Fruit fly (Drosophila melanogaster): ENCODE measurements around the gene Rcd4.
A peak's percentile ranks its signal among the peaks of the same experiment; 100 is the strongest.

The Rcd4 gene

dm6 chr2L:8362955-8363285 is 19.7 kb upstream of the Rcd4 start:
- TF ChIP-seq unc-4 (GFP tag; IDR thresholded peaks at IDR 0.05; ENCODE audit: partially characterized antibody), result no peak
- TF ChIP-seq schlank (tag; optimal IDR thresholded peaks at IDR 0.05), result no peak
- no peak for TF ChIP-seq Sry-δ (GFP tag; optimal IDR thresholded peaks at IDR 0.05)
- peak; percentile 63 for TF ChIP-seq Elba2 (GFP tag; optimal IDR thresholded peaks at IDR 0.05)
- TF ChIP-seq CG30020 (tag; optimal IDR thresholded peaks at IDR 0.05), result no peak
- no peak for TF ChIP-seq GATAe (GFP tag; conservative IDR thresholded peaks at IDR 0.05)
- TF ChIP-seq sima (GFP tag; optimal IDR thresholded peaks at IDR 0.05), result no peak
- TF ChIP-seq CG3726 (GFP tag; IDR thresholded peaks at IDR 0.05), result no peak
- TF ChIP-seq exex (tag; optimal IDR thresholded peaks at IDR 0.05), result peak; percentile 5
- TF ChIP-seq nmo (GFP tag; optimal IDR thresholded peaks at IDR 0.05), result no peak
- no peak for TF ChIP-seq hth (optimal IDR thresholded peaks at IDR 0.05)
- TF ChIP-seq CG17829 (tag; optimal IDR thresholded peaks at IDR 0.05), result no peak
- no peak for TF ChIP-seq pan (optimal IDR thresholded peaks at IDR 0.05)
- TF ChIP-seq pan (GFP tag; optimal IDR thresholded peaks at IDR 0.05 in 1 of 2, IDR thresholded peaks at IDR 0.05 in 1 of 2), result no peak
- TF ChIP-seq Hmx (GFP tag; optimal IDR thresholded peaks at IDR 0.05), result no peak
- no peak for TF ChIP-seq CG8944 (GFP tag; optimal IDR thresholded peaks at IDR 0.05)
- no peak for TF ChIP-seq lola (GFP tag; optimal IDR thresholded peaks at IDR 0.05)
- no peak for TF ChIP-seq CG10274 (GFP tag; optimal IDR thresholded peaks at IDR 0.05)
- TF ChIP-seq Adf1 (GFP tag; IDR thresholded peaks at IDR 0.05), result no peak
- no peak for TF ChIP-seq ranshi (GFP tag; IDR thresholded peaks at IDR 0.05)
- no peak for TF ChIP-seq prd (optimal IDR thresholded peaks at IDR 0.05)
- TF ChIP-seq prd (GFP tag; IDR thresholded peaks at IDR 0.05), result no peak; the same call in 2 of the 3 replicates
- peak in 1 of 2 experiments; percentile 67 for TF ChIP-seq insv (GFP tag; optimal IDR thresholded peaks at IDR 0.05)
- peak; percentile 77 for TF ChIP-seq sug (tag; optimal IDR thresholded peaks at IDR 0.05)
- TF ChIP-seq Optix (GFP tag; IDR thresholded peaks at IDR 0.05), result no peak
- TF ChIP-seq gsb (GFP tag; IDR thresholded peaks at IDR 0.05), result no peak
- TF ChIP-seq CG9876 (GFP tag; optimal IDR thresholded peaks at IDR 0.05), result no peak
- TF ChIP-seq ac (GFP tag; optimal IDR thresholded peaks at IDR 0.05), result no peak
- TF ChIP-seq CG10543 (GFP tag; optimal IDR thresholded peaks at IDR 0.05), result no peak
- no peak for TF ChIP-seq CG18764 (GFP tag; optimal IDR thresholded peaks at IDR 0.05)
- no peak for TF ChIP-seq nerfin-2 (GFP tag; IDR thresholded peaks at IDR 0.05; ENCODE audit: partially characterized antibody)
- no peak for TF ChIP-seq CG11695 (GFP tag; IDR thresholded peaks at IDR 0.05)
- no peak for TF ChIP-seq bigmax (GFP tag; optimal IDR thresholded peaks at IDR 0.05)
- TF ChIP-seq CG32767 (GFP tag; IDR thresholded peaks at IDR 0.05), result no peak
- no peak for TF ChIP-seq sim (GFP tag; IDR thresholded peaks at IDR 0.05)
- TF ChIP-seq Six4 (GFP tag; optimal IDR thresholded peaks at IDR 0.05), result no peak
- no peak for TF ChIP-seq Drgx (GFP tag; IDR thresholded peaks at IDR 0.05)
- no peak for TF ChIP-seq Oaz (GFP tag; IDR thresholded peaks at IDR 0.05)
- no peak for TF ChIP-seq ro (GFP tag; IDR thresholded peaks at IDR 0.05)
- TF ChIP-seq CG17568 (GFP tag; optimal IDR thresholded peaks at IDR 0.05), result no peak
- TF ChIP-seq z (GFP tag; IDR thresholded peaks at IDR 0.05), result no peak
- no peak for TF ChIP-seq sd (tag; optimal IDR thresholded peaks at IDR 0.05)
- 0 out of 2 replicates have a peak, but pooled peaks have one; percentile 9 for TF ChIP-seq CG8765 (GFP tag; IDR thresholded peaks at IDR 0.05)
- no peak; the same call in 1 of the 2 replicates for TF ChIP-seq Xrp1 (GFP tag; IDR thresholded peaks at IDR 0.05)
- no peak for TF ChIP-seq lmd (GFP tag; IDR thresholded peaks at IDR 0.05)
- TF ChIP-seq zen2 (GFP tag; IDR thresholded peaks at IDR 0.05; ENCODE audit: partially characterized antibody), result no peak
- TF ChIP-seq shn (GFP tag; optimal IDR thresholded peaks at IDR 0.05), result no peak
- no peak for TF ChIP-seq CG7271 (tag; optimal IDR thresholded peaks at IDR 0.05)
- no peak for TF ChIP-seq Eip74EF (GFP tag; optimal IDR thresholded peaks at IDR 0.05)
- TF ChIP-seq C15 (GFP tag; IDR thresholded peaks at IDR 0.05), result no peak; the same call in 2 of the 3 replicates
- TF ChIP-seq TFAM (GFP tag; optimal IDR thresholded peaks at IDR 0.05), result no peak
- peak; percentile 37 for TF ChIP-seq Med (GFP tag)

Measured in whole organism, embryonic.